Fruit fly (Drosophila melanogaster) whole organism, embryonic: ENCODE results near the gene Vps26.

Source experiments
- CG10321 ChIP-seq: fragments of 200-800 bp; sonication (Bioruptor generic); IDR thresholded peaks from 2 replicates; pipeline ENCODE4 v1.3.6; 2022; ENCODE audit warnings: missing biosample characterization, missing genetic modification characterization
- CG10431 ChIP-seq: fragments of 200-800 bp; sonication (Bioruptor generic); optimal IDR thresholded peaks from 3 replicates; lab custom pipeline; 2018; ENCODE audit warnings: missing biosample characterization, mild to moderate bottlenecking, missing genetic modification characterization
- CG10959 ChIP-seq: fragments of 200-800 bp; sonication (Bioruptor generic); IDR thresholded peaks from 2 replicates; pipeline ENCODE4 v1.3.6; 2022; ENCODE audit warnings: missing biosample characterization, missing genetic modification characterization
- CG11695 ChIP-seq: fragments of 200-800 bp; sonication (Bioruptor generic); IDR thresholded peaks from 3 replicates; pipeline ENCODE4 v1.3.6; 2022; ENCODE audit warnings: missing biosample characterization, missing genetic modification characterization
- CG11696 ChIP-seq: fragments of 200-800 bp; sonication (Bioruptor generic); IDR thresholded peaks from 2 replicates; pipeline ENCODE4 v1.3.6; 2022; ENCODE audit warnings: missing biosample characterization, missing genetic modification characterization
- CG13424 ChIP-seq: fragments of 200-800 bp; sonication (Bioruptor generic); optimal IDR thresholded peaks from 2 replicates; lab custom pipeline; 2019; ENCODE audit warnings: missing biosample characterization, mild to moderate bottlenecking, missing genetic modification characterization, moderate library complexity
- CG13775 ChIP-seq: fragments of 200-800 bp; sonication (Bioruptor generic); optimal IDR thresholded peaks from 3 replicates; lab custom pipeline; 2017; ENCODE audit warnings: missing biosample characterization, mild to moderate bottlenecking, missing genetic modification characterization
- CG15011 ChIP-seq: fragments of 200-800 bp; sonication (Bioruptor generic); optimal IDR thresholded peaks from 3 replicates; lab custom pipeline; 2018; ENCODE audit warnings: missing biosample characterization, mild to moderate bottlenecking, missing genetic modification characterization
- CG15073 ChIP-seq: fragments of 200-800 bp; sonication (Bioruptor generic); optimal IDR thresholded peaks from 2 replicates; lab custom pipeline; 2016; ENCODE audit warnings: missing biosample characterization, missing genetic modification characterization
- CG15269 ChIP-seq: fragments of 200-800 bp; sonication (Bioruptor generic); optimal IDR thresholded peaks from 2 replicates; lab custom pipeline; 2018; ENCODE audit warnings: missing biosample characterization, mild to moderate bottlenecking, missing genetic modification characterization, moderate library complexity
- CG15479 ChIP-seq: fragments of 200-800 bp; sonication (Bioruptor generic); optimal IDR thresholded peaks from 3 replicates; lab custom pipeline; 2019; ENCODE audit warnings: missing biosample characterization, mild to moderate bottlenecking, missing genetic modification characterization, moderate library complexity
- CG1602 ChIP-seq: fragments of 200-800 bp; sonication (Bioruptor generic); optimal IDR thresholded peaks from 3 replicates; lab custom pipeline; 2016; ENCODE audit warnings: missing biosample characterization, missing genetic modification characterization
- CG17802 ChIP-seq: fragments of 200-800 bp; sonication (Bioruptor generic); optimal IDR thresholded peaks from 2 replicates; lab custom pipeline; 2018; ENCODE audit warnings: missing biosample characterization, mild to moderate bottlenecking, missing genetic modification characterization, moderate library complexity
- CG17829 ChIP-seq: fragments of 200-800 bp; optimal IDR thresholded peaks from 2 replicates; lab custom pipeline; 2019; ENCODE audit warnings: missing biosample characterization, mild to moderate bottlenecking, missing genetic modification characterization, moderate library complexity
- CG17912 ChIP-seq: fragments of 200-800 bp; sonication (Bioruptor generic); optimal IDR thresholded peaks from 2 replicates; lab custom pipeline; 2018; ENCODE audit warnings: missing biosample characterization, mild to moderate bottlenecking, missing genetic modification characterization
- CG18599 ChIP-seq: fragments of 200-800 bp; sonication (Bioruptor generic); optimal IDR thresholded peaks from 3 replicates; lab custom pipeline; 2017; ENCODE audit warnings: missing biosample characterization, missing genetic modification characterization, mild to moderate bottlenecking, moderate library complexity, missing genetic modification reagents
- CG3065 ChIP-seq: fragments of 200-800 bp; sonication (Bioruptor generic); optimal IDR thresholded peaks from 2 replicates; lab custom pipeline; 2016; ENCODE audit warnings: missing biosample characterization, missing genetic modification characterization
- CG32532 ChIP-seq: fragments of 200-800 bp; sonication (Bioruptor generic); IDR thresholded peaks from 2 replicates; pipeline ENCODE4 v1.3.6; 2022; ENCODE audit warnings: missing biosample characterization, missing genetic modification characterization
- CG3838 ChIP-seq: fragments of 200-800 bp; sonication (Bioruptor generic); optimal IDR thresholded peaks from 3 replicates; lab custom pipeline; 2016; ENCODE audit warnings: missing biosample characterization, missing genetic modification characterization
- CG5245 ChIP-seq: fragments of 200-800 bp; sonication (Bioruptor generic); optimal IDR thresholded peaks from 3 replicates; lab custom pipeline; 2016; ENCODE audit warnings: missing biosample characterization, missing genetic modification characterization
- CG7745 ChIP-seq: fragments of 200-800 bp; sonication (Bioruptor generic); optimal IDR thresholded peaks from 2 replicates; lab custom pipeline; 2018; ENCODE audit warnings: missing biosample characterization, mild to moderate bottlenecking, missing genetic modification characterization, moderate library complexity
- CG7963 ChIP-seq: fragments of 200-800 bp; sonication (Bioruptor generic); IDR thresholded peaks from 3 replicates; pipeline ENCODE4 v1.3.6; 2022; ENCODE audit warnings: missing biosample characterization, missing genetic modification characterization; ENCODE audit not compliant: partially characterized antibody
- CG8765 ChIP-seq: fragments of 200-800 bp; sonication (Bioruptor generic); IDR thresholded peaks from 2 replicates; pipeline ENCODE4 v1.3.6; 2022; ENCODE audit warnings: missing biosample characterization, missing genetic modification characterization
- Dip2 ChIP-seq: fragments of 200-800 bp; sonication (Bioruptor generic); IDR thresholded peaks from 2 replicates; pipeline ENCODE4 v1.3.6; 2022; ENCODE audit warnings: missing biosample characterization, missing genetic modification characterization
- Hand ChIP-seq: fragments of 200-800 bp; sonication (Bioruptor generic); optimal IDR thresholded peaks from 2 replicates; lab custom pipeline; 2017; ENCODE audit warnings: mild to moderate bottlenecking, missing biosample characterization, missing genetic modification reagents, missing genetic modification characterization
- Hr39 ChIP-seq: fragments of >200 bp; optimal IDR thresholded peaks from 2 replicates; lab custom pipeline; 2017
- Hr51 ChIP-seq, 2 experiments: fragments of 200-800 bp; sonication (Bioruptor generic); optimal IDR thresholded peaks; 2 replicates in 1 of 2; 3 replicates in 1 of 2; lab custom pipeline; 2016 to 2018; ENCODE audit warnings: missing biosample characterization in 2 of 2, missing genetic modification characterization in 2 of 2, mild to moderate bottlenecking in 1 of 2, moderate library complexity in 1 of 2
- Hr78 ChIP-seq, 2 experiments: fragments of 200-800 bp in 1 of 2; fragments of >200 bp in 1 of 2; sonication (Bioruptor generic) in 1 of 2; optimal IDR thresholded peaks; 2 replicates each; lab custom pipeline; 2017 to 2019; ENCODE audit warnings: missing biosample characterization in 2 of 2, missing genetic modification characterization in 2 of 2, mild to moderate bottlenecking in 1 of 2, moderate library complexity in 1 of 2
- Lim3 ChIP-seq: fragments of 200-800 bp; sonication (Bioruptor generic); IDR thresholded peaks from 2 replicates; pipeline ENCODE4 v1.3.6; 2022; ENCODE audit warnings: missing biosample characterization, missing genetic modification characterization
- MTF-1 ChIP-seq: fragments of 200-800 bp; sonication (Bioruptor generic); optimal IDR thresholded peaks from 2 replicates; lab custom pipeline; 2018; ENCODE audit warnings: missing biosample characterization, mild to moderate bottlenecking, missing genetic modification characterization, borderline replicate concordance
- Max ChIP-seq: fragments of 200-800 bp; sonication (Bioruptor generic); optimal IDR thresholded peaks from 2 replicates; lab custom pipeline; 2016; ENCODE audit warnings: missing biosample characterization, mild to moderate bottlenecking, missing genetic modification characterization
- Mrtf ChIP-seq: fragments of 200-800 bp; sonication (Bioruptor generic); IDR thresholded peaks from 3 replicates; pipeline ENCODE4 v1.3.6; 2022; ENCODE audit warnings: missing biosample characterization, missing genetic modification characterization
- Sox100B ChIP-seq: fragments of 200-800 bp; sonication (Bioruptor generic); optimal IDR thresholded peaks from 3 replicates; lab custom pipeline; 2018; ENCODE audit warnings: missing biosample characterization, mild to moderate bottlenecking, missing genetic modification characterization
- az2 ChIP-seq: fragments of 200-800 bp; sonication (Bioruptor generic); optimal IDR thresholded peaks from 3 replicates; lab custom pipeline; 2016; ENCODE audit warnings: missing biosample characterization, missing genetic modification characterization
- bcd ChIP-seq: fragments of 200-800 bp; sonication (Bioruptor generic); optimal IDR thresholded peaks from 2 replicates; lab custom pipeline; 2017; ENCODE audit warnings: missing biosample characterization, mild to moderate bottlenecking, missing genetic modification characterization
- chn ChIP-seq: fragments of 200-800 bp; sonication (Bioruptor generic); optimal IDR thresholded peaks from 2 replicates; lab custom pipeline; 2016; ENCODE audit warnings: missing biosample characterization, missing genetic modification characterization
- corto ChIP-seq: fragments of 200-800 bp; sonication (Bioruptor generic); optimal IDR thresholded peaks from 2 replicates; lab custom pipeline; 2016; ENCODE audit warnings: missing biosample characterization, mild to moderate bottlenecking, missing genetic modification characterization, moderate library complexity
- dm ChIP-seq: fragments of 200-800 bp; sonication (Bioruptor generic); optimal IDR thresholded peaks from 3 replicates; lab custom pipeline; 2016; ENCODE audit warnings: missing biosample characterization, missing genetic modification characterization
- esg ChIP-seq: fragments of 200-800 bp; sonication (Bioruptor generic); conservative IDR thresholded peaks from 2 replicates; pipeline ENCODE4 v1.3.6; 2022; ENCODE audit warnings: missing biosample characterization, missing genetic modification characterization
- gro ChIP-seq: fragments of 200-800 bp; sonication (Bioruptor generic); optimal IDR thresholded peaks from 2 replicates; lab custom pipeline; 2016; ENCODE audit warnings: missing biosample characterization, missing genetic modification characterization
- inv ChIP-seq: fragments of 200-800 bp; sonication (Bioruptor generic); IDR thresholded peaks from 2 replicates; pipeline ENCODE4 v1.3.6; 2022; ENCODE audit warnings: missing biosample characterization, missing genetic modification characterization; ENCODE audit not compliant: partially characterized antibody
- lilli ChIP-seq: fragments of 200-800 bp; sonication (Bioruptor generic); optimal IDR thresholded peaks from 3 replicates; lab custom pipeline; 2016; ENCODE audit warnings: missing biosample characterization, missing genetic modification characterization
- mld ChIP-seq: fragments of 200-800 bp; sonication (Bioruptor generic); IDR thresholded peaks from 3 replicates; pipeline ENCODE4 v1.3.6; 2022; ENCODE audit warnings: missing biosample characterization, missing genetic modification characterization; ENCODE audit not compliant: partially characterized antibody
- peb ChIP-seq: fragments of 200-800 bp; sonication (Bioruptor generic); IDR thresholded peaks from 2 replicates; pipeline ENCODE4 v1.3.6; 2022; ENCODE audit warnings: missing biosample characterization, missing genetic modification characterization
- pita ChIP-seq: fragments of 200-800 bp; sonication (Bioruptor generic); optimal IDR thresholded peaks from 2 replicates; lab custom pipeline; 2017; ENCODE audit warnings: missing biosample characterization, mild to moderate bottlenecking, missing genetic modification characterization
- repo ChIP-seq: fragments of 200-800 bp; sonication (Bioruptor generic); optimal IDR thresholded peaks from 2 replicates; lab custom pipeline; 2016; ENCODE audit warnings: missing biosample characterization, missing genetic modification characterization
- stwl ChIP-seq: fragments of 200-800 bp; sonication (Bioruptor generic); optimal IDR thresholded peaks from 3 replicates; lab custom pipeline; 2018; ENCODE audit warnings: missing biosample characterization, mild to moderate bottlenecking, missing genetic modification characterization, moderate library complexity
- trh ChIP-seq: fragments of 200-800 bp; sonication (Bioruptor generic); optimal IDR thresholded peaks from 2 replicates; lab custom pipeline; 2016; ENCODE audit warnings: missing biosample characterization, missing genetic modification characterization
- ttk ChIP-seq: fragments of 200-800 bp; sonication (Bioruptor generic); IDR thresholded peaks from 2 replicates; pipeline ENCODE4 v2.1.2; 2022; ENCODE audit warnings: missing biosample characterization, missing genetic modification characterization
- vnd ChIP-seq: fragments of 200-800 bp; sonication (Bioruptor generic); IDR thresholded peaks from 3 replicates; pipeline ENCODE4 v1.3.6; 2022; ENCODE audit warnings: missing biosample characterization, missing genetic modification characterization; ENCODE audit not compliant: partially characterized antibody

Vps26 gene

dm6 chrX:1858867-1859266 is 14.8 kb upstream of the Vps26 start, which contains the start of gene Lamtor5 (continued):
- TF ChIP-seq CG10431 (GFP tag; lab: Kevin White, UChicago) = no peak
- no peak for TF ChIP-seq dm (GFP tag; lab: Kevin White, UChicago)
- no peak for TF ChIP-seq CG1602 (GFP tag; lab: Kevin White, UChicago)
- TF ChIP-seq chn (GFP tag; lab: Kevin White, UChicago) = no peak
- no peak for TF ChIP-seq CG5245 (GFP tag; lab: Kevin White, UChicago)
- 0 out of 2 replicates have a peak, but pooled peaks have one; percentile 16 for TF ChIP-seq CG10321 (GFP tag; lab: Robert Waterston, UW)
- peak; percentile 56 for TF ChIP-seq CG17829 (tag; lab: Kevin White, UChicago)
- TF ChIP-seq CG7745 (tag; lab: Kevin White, UChicago) = no peak
- TF ChIP-seq inv (GFP tag; lab: Robert Waterston, UW) = no peak
- no peak for TF ChIP-seq Lim3
- no peak for TF ChIP-seq ttk (GFP tag; lab: Robert Waterston, UW)
- TF ChIP-seq CG17802 (tag; lab: Kevin White, UChicago) = no peak
- TF ChIP-seq pita (GFP tag; lab: Kevin White, UChicago) = no peak
- peak; percentile 45 for TF ChIP-seq CG15269 (tag; lab: Kevin White, UChicago)
- TF ChIP-seq Hr39 (lab: Kevin White, UChicago) = no peak
- TF ChIP-seq bcd (GFP tag; lab: Kevin White, UChicago) = peak; percentile 48
- TF ChIP-seq Max (GFP tag; lab: Kevin White, UChicago) = peak; percentile 24
- no peak for TF ChIP-seq CG3065 (GFP tag; lab: Kevin White, UChicago)
- no peak for TF ChIP-seq Mrtf (GFP tag; lab: Robert Waterston, UW)
- TF ChIP-seq az2 (GFP tag; lab: Kevin White, UChicago) = peak; percentile 21
- TF ChIP-seq Dip2 (GFP tag; lab: Robert Waterston, UW) = no peak
- TF ChIP-seq Hand (GFP tag; lab: Kevin White, UChicago) = peak; percentile 22
- no peak; the same call in 1 of the 2 replicates for TF ChIP-seq CG11696
- TF ChIP-seq CG8765 (GFP tag; lab: Robert Waterston, UW) = no peak
- TF ChIP-seq corto (GFP tag; lab: Kevin White, UChicago) = no peak
- peak; percentile 24 for TF ChIP-seq stwl
- no peak for TF ChIP-seq CG15479 (GFP tag; lab: Kevin White, UChicago)
- peak; percentile 35; the same call in 1 of the 2 replicates for TF ChIP-seq esg (GFP tag; lab: Robert Waterston, UW)
- peak in 1 of 2 experiments; percentile 39 for TF ChIP-seq Hr51 (GFP tag; optimal IDR thresholded peaks at IDR 0.05; lab: Kevin White, UChicago)
- TF ChIP-seq mld (GFP tag; lab: Robert Waterston, UW) = no peak
- peak; percentile 50 for TF ChIP-seq CG13424 (tag; lab: Kevin White, UChicago)
- TF ChIP-seq Sox100B (GFP tag; lab: Kevin White, UChicago) = no peak
- no peak for TF ChIP-seq trh (GFP tag; lab: Kevin White, UChicago)
- no peak for TF ChIP-seq CG7963 (GFP tag; lab: Robert Waterston, UW)
- TF ChIP-seq, all 482 proteins: peak for 183

- TF ChIP-seq CG15073 (GFP tag; lab: Kevin White, UChicago) (no peak), CG15011 (GFP tag; lab: Kevin White, UChicago) (no peak), gro (GFP tag; lab: Kevin White, UChicago) (peak; percentile 92), vnd (GFP tag; lab: Robert Waterston, UW) (no peak), CG10959 (GFP tag; lab: Robert Waterston, UW) (peak; percentile 55), CG13775 (GFP tag; lab: Kevin White, UChicago) (peak; percentile 84), repo (GFP tag; lab: Kevin White, UChicago) (peak; percentile 85), Hr78 (GFP tag; optimal IDR thresholded peaks at IDR 0.05; lab: Kevin White, UChicago) (peak in 1 of 2 experiments; percentile 2), CG18599 (GFP tag; lab: Kevin White, UChicago) (no peak), CG11695 (peak; percentile 75), lilli (GFP tag; lab: Kevin White, UChicago) (peak; percentile 93), peb (GFP tag; lab: Robert Waterston, UW) (peak; percentile 26; the same call in 1 of the 2 replicates), MTF-1 (GFP tag; lab: Kevin White, UChicago) (peak; percentile 20), CG32532 (peak; percentile 87), CG3838 (GFP tag; lab: Kevin White, UChicago) (peak; percentile 49), CG17912 (no peak)
These were observed 12.0 kb upstream of the Vps26 start, which contains the start of gene deltaCOP for dm6 chrX:1861620-1862184. Gene deltaCOP (minus strand): TSS chrX:1861790.
